Worm (Caenorhabditis elegans) whole organism, young adult: ENCODE data around the gene F37A4.6.
A peak's percentile ranks its signal among the peaks of the same experiment; 100 is the strongest.

Source experiments
- K11D2.4 ChIP-seq: fragments of 200-800 bp; sonication (Bioruptor generic); IDR thresholded peaks from 2 replicates; pipeline ENCODE4 v1.3.6; 2022; ENCODE audit warnings: missing genetic modification reagents, missing genetic modification characterization, missing compliant biosample characterization
- K12H6.12 ChIP-seq: fragments of 200-800 bp; sonication (Bioruptor generic); optimal IDR thresholded peaks from 2 replicates; lab custom pipeline; 2018; ENCODE audit warnings: mild to moderate bottlenecking, missing genetic modification characterization, missing compliant biosample characterization
- ama-1 ChIP-seq, 3 experiments: fragments of 150-350 bp in 1 of 3; sonication (generic microtip) in 2 of 3; optimal IDR thresholded peaks; 2 replicates each; lab custom pipeline; 2014 to 2018; ENCODE audit warnings: missing biosample characterization in 2 of 3, missing genetic modification characterization in 2 of 3, missing genetic modification reagents in 2 of 3
- athp-1 ChIP-seq: sonication (generic microtip); optimal IDR thresholded peaks from 2 replicates; lab custom pipeline; 2017; ENCODE audit warnings: mild to moderate bottlenecking, missing genetic modification characterization, missing compliant biosample characterization
- cebp-1 ChIP-seq, 2 experiments: fragments of 200-800 bp in 1 of 2; sonication (Bioruptor generic) in 1 of 2; sonication (generic microtip) in 1 of 2; IDR thresholded peaks in 1 of 2; optimal IDR thresholded peaks in 1 of 2; 2 replicates each; pipeline versions ENCODE4 v1.3.6 to Lab custom; 2017 to 2022; ENCODE audit warnings: missing compliant biosample characterization in 2 of 2, missing genetic modification characterization in 2 of 2, mild to moderate bottlenecking in 1 of 2, missing genetic modification reagents in 1 of 2, moderate library complexity in 1 of 2
- dpff-1 ChIP-seq: sonication (generic microtip); optimal IDR thresholded peaks from 2 replicates; lab custom pipeline; 2017; ENCODE audit warnings: mild to moderate bottlenecking, missing genetic modification characterization, missing compliant biosample characterization
- madf-10 ChIP-seq: sonication (generic microtip); optimal IDR thresholded peaks from 2 replicates; lab custom pipeline; 2016; ENCODE audit warnings: mild to moderate bottlenecking, missing genetic modification characterization, missing compliant biosample characterization
- madf-3 ChIP-seq: fragments of 200-800 bp; sonication (Bioruptor generic); IDR thresholded peaks from 2 replicates; pipeline ENCODE4 v1.3.6; 2022; ENCODE audit warnings: missing genetic modification reagents, missing genetic modification characterization, missing compliant biosample characterization
- mcd-1 ChIP-seq: fragments of 200-800 bp; sonication (Bioruptor generic); IDR thresholded peaks from 2 replicates; pipeline ENCODE4 v1.3.6; 2022; ENCODE audit warnings: missing genetic modification reagents, missing genetic modification characterization, missing compliant biosample characterization
- nfya-1 ChIP-seq: sonication (generic microtip); optimal IDR thresholded peaks from 2 replicates; lab custom pipeline; 2017; ENCODE audit warnings: antibody characterized with exemption, missing compliant biosample characterization, missing genetic modification characterization, borderline replicate concordance; ENCODE audit not compliant: insufficient read depth
- nhr-90 ChIP-seq: sonication (generic microtip); optimal IDR thresholded peaks from 2 replicates; lab custom pipeline; 2016; ENCODE audit warnings: missing genotype, mild to moderate bottlenecking, missing genetic modification characterization, missing compliant biosample characterization
- snpc-4 ChIP-seq, 5 experiments: fragments of 150-350 bp in 1 of 5; sonication (generic microtip) in 4 of 5; optimal IDR thresholded peaks; 2 replicates each; lab custom pipeline; 2014 to 2018; ENCODE audit warnings: missing genetic modification characterization in 5 of 5, missing biosample characterization in 3 of 5, antibody characterized with exemption in 2 of 5, mild to moderate bottlenecking in 2 of 5, missing compliant biosample characterization in 2 of 5, missing genotype in 2 of 5, moderate library complexity in 2 of 5, missing genetic modification reagents in 1 of 5
- tbp1 ChIP-seq: fragments of 200-800 bp; sonication (Bioruptor generic); optimal IDR thresholded peaks from 2 replicates; lab custom pipeline; 2018; ENCODE audit warnings: mild to moderate bottlenecking, missing genetic modification characterization, missing compliant biosample characterization
- unc-62 ChIP-seq: fragments of 150-350 bp; optimal IDR thresholded peaks from 2 replicates; lab custom pipeline; 2014; ENCODE audit warnings: missing biosample characterization, missing genetic modification reagents, missing genetic modification characterization

- TF ChIP-seq snpc-4 (GFP tag; optimal IDR thresholded peaks at IDR 0.05; lab: Kevin White, UChicago) = no peak
- no peak for TF ChIP-seq snpc-4 (tag; optimal IDR thresholded peaks at IDR 0.05; lab: Kevin White, UChicago)
- TF ChIP-seq nfya-1 = no peak
- TF ChIP-seq tbp1 (GFP tag; lab: Kevin White, UChicago) = no peak
- TF ChIP-seq unc-62 (GFP tag; lab: Kevin White, UChicago) = no peak
- TF ChIP-seq madf-3 (GFP tag; lab: Robert Waterston, UW) = peak; percentile 37; the same call in 1 of the 2 replicates
- no peak for TF ChIP-seq nhr-90 (tag; lab: Kevin White, UChicago)
- TF ChIP-seq athp-1 (tag; lab: Kevin White, UChicago) = no peak
- TF ChIP-seq ama-1 (optimal IDR thresholded peaks at IDR 0.05; lab: Kevin White, UChicago) = no peak
- TF ChIP-seq ama-1 (GFP tag; optimal IDR thresholded peaks at IDR 0.05; lab: Kevin White, UChicago) = no peak
- no peak for TF ChIP-seq K11D2.4 (GFP tag; lab: Robert Waterston, UW)
- TF ChIP-seq madf-10 (tag; lab: Kevin White, UChicago) = no peak
- no peak for TF ChIP-seq mcd-1 (GFP tag; lab: Robert Waterston, UW)
- peak; percentile 23 for TF ChIP-seq K12H6.12
- TF ChIP-seq dpff-1 = no peak
- no peak for TF ChIP-seq cebp-1 (GFP tag; IDR thresholded peaks at IDR 0.05; lab: Robert Waterston, UW)
- no peak for TF ChIP-seq cebp-1 (tag; optimal IDR thresholded peaks at IDR 0.05; lab: Kevin White, UChicago)
Measured at ce11 chrIII:6695189-6695588, 10.4 kb upstream of the F37A4.6 start.
